Worm (Caenorhabditis elegans) whole organism, midembryonic: Measurements from ENCODE around the gene D1086.1.

ENCODE experiments used
- T22C8.4 ChIP-seq: fragments of 200-800 bp; sonication (Bioruptor generic); IDR thresholded peaks from 2 replicates; pipeline ENCODE4 v1.3.6; 2022; ENCODE audit warnings: missing genetic modification characterization, missing compliant biosample characterization
- flt-1 ChIP-seq: fragments of 200-800 bp; sonication (Bioruptor generic); IDR thresholded peaks from 2 replicates; pipeline ENCODE4 v1.3.6; 2022; ENCODE audit warnings: missing genetic modification characterization, missing compliant biosample characterization
- tab-1 ChIP-seq: fragments of 200-800 bp; sonication (Bioruptor generic); IDR thresholded peaks from 2 replicates; pipeline ENCODE4 v1.3.6; 2022; ENCODE audit warnings: missing genetic modification characterization, missing compliant biosample characterization
- ztf-23 ChIP-seq: fragments of 200-800 bp; sonication (Bioruptor generic); IDR thresholded peaks from 2 replicates; pipeline ENCODE4 v1.3.6; 2022; ENCODE audit warnings: missing genetic modification reagents, missing genetic modification characterization, missing compliant biosample characterization

DNA sequence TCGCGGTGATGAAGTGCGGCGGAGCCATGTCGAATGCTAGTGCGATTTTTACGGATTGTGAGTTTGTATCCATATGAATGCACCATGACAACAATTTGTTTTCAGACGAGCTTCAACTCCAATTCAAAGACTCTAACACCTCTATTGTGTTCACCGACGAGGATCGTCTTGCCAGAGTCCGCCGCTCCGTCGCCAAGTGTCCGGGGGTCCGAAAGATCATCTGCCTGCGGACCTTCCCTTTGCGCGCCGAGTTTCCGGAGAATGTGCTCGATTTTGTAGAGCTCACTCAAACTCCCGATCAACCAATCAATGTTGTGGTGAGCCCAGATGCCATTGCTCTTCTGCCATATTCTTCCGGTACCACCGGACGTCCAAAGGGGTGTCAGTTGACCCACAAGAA is 48.5 kb downstream of the D1086.1 start:
- TF ChIP-seq flt-1 (GFP tag; lab: Robert Waterston, UW) (no peak), ztf-23 (no peak), tab-1 (GFP tag; lab: Robert Waterston, UW) (no peak), T22C8.4 (no peak)
